Fruit fly (Drosophila melanogaster) whole organism, embryonic: Measurements from ENCODE around the gene CG11679.
A peak's percentile ranks its signal among the peaks of the same experiment; 100 is the strongest.

Source experiments
- Blimp-1 ChIP-seq: fragments of 200-800 bp; sonication (Bioruptor generic); optimal IDR thresholded peaks from 3 replicates; lab custom pipeline; 2018; ENCODE audit warnings: missing biosample characterization, missing genetic modification characterization, mild to moderate bottlenecking, moderate library complexity, missing genetic modification reagents
- BtbVII ChIP-seq: fragments of 200-800 bp; sonication (Bioruptor generic); optimal IDR thresholded peaks from 3 replicates; lab custom pipeline; 2017; ENCODE audit warnings: missing biosample characterization, mild to moderate bottlenecking, missing genetic modification characterization
- CG10543 ChIP-seq: fragments of 200-800 bp; sonication (Bioruptor generic); optimal IDR thresholded peaks from 3 replicates; lab custom pipeline; 2017; ENCODE audit warnings: missing biosample characterization, mild to moderate bottlenecking, missing genetic modification characterization, moderate library complexity
- CG10565 ChIP-seq: fragments of 200-800 bp; sonication (Bioruptor generic); optimal IDR thresholded peaks from 3 replicates; lab custom pipeline; 2016; ENCODE audit warnings: missing biosample characterization, mild to moderate bottlenecking, missing genetic modification characterization
- CG11085 ChIP-seq: fragments of 200-800 bp; sonication (Bioruptor generic); IDR thresholded peaks from 2 replicates; pipeline ENCODE4 v1.3.6; 2022; ENCODE audit warnings: missing biosample characterization, missing genetic modification characterization
- CG12155 ChIP-seq: fragments of 200-800 bp; sonication (Bioruptor generic); optimal IDR thresholded peaks from 3 replicates; lab custom pipeline; 2016; ENCODE audit warnings: missing biosample characterization, missing genetic modification characterization
- CG12299 ChIP-seq: fragments of 200-800 bp; sonication (Bioruptor generic); optimal IDR thresholded peaks from 2 replicates; lab custom pipeline; 2018; ENCODE audit warnings: missing biosample characterization, mild to moderate bottlenecking, missing genetic modification characterization
- CG12942 ChIP-seq: fragments of 200-800 bp; sonication (Bioruptor generic); optimal IDR thresholded peaks from 3 replicates; lab custom pipeline; 2016; ENCODE audit warnings: missing biosample characterization, missing genetic modification characterization
- CG14050 ChIP-seq: fragments of 200-800 bp; sonication (Bioruptor generic); IDR thresholded peaks from 3 replicates; pipeline ENCODE4 v1.3.6; 2022; ENCODE audit warnings: missing biosample characterization, missing genetic modification characterization
- CG14965 ChIP-seq: fragments of 200-800 bp; sonication (Bioruptor generic); optimal IDR thresholded peaks from 2 replicates; lab custom pipeline; 2016; ENCODE audit warnings: missing biosample characterization, missing genetic modification characterization, borderline replicate concordance
- CG30020 ChIP-seq: fragments of 200-800 bp; optimal IDR thresholded peaks from 2 replicates; lab custom pipeline; 2019; ENCODE audit warnings: missing biosample characterization, mild to moderate bottlenecking, missing genetic modification characterization, moderate library complexity
- CG3726 ChIP-seq: fragments of 200-800 bp; sonication (Bioruptor generic); IDR thresholded peaks from 3 replicates; pipeline ENCODE4, ENCODE4 v1.3.6; 2022; ENCODE audit warnings: missing biosample characterization, missing genetic modification characterization
- CG4360 ChIP-seq: fragments of 200-800 bp; sonication (Bioruptor generic); IDR thresholded peaks from 2 replicates; pipeline ENCODE4 v1.3.6; 2022; ENCODE audit warnings: missing biosample characterization, missing genetic modification characterization
- CG6813 ChIP-seq: fragments of 200-800 bp; sonication (Bioruptor generic); optimal IDR thresholded peaks from 2 replicates; lab custom pipeline; 2017; ENCODE audit warnings: missing biosample characterization, missing genetic modification characterization, mild to moderate bottlenecking, moderate library complexity, missing genetic modification reagents
- CG8089 ChIP-seq: fragments of 200-800 bp; sonication (Bioruptor generic); optimal IDR thresholded peaks from 3 replicates; lab custom pipeline; 2016; ENCODE audit warnings: missing biosample characterization, missing genetic modification characterization
- CG8478 ChIP-seq: fragments of >200 bp; optimal IDR thresholded peaks from 2 replicates; lab custom pipeline; 2018
- CG9817 ChIP-seq: fragments of 200-800 bp; sonication (Bioruptor generic); optimal IDR thresholded peaks from 2 replicates; lab custom pipeline; 2018; ENCODE audit warnings: missing biosample characterization, mild to moderate bottlenecking, missing genetic modification characterization, moderate library complexity
- CoRest ChIP-seq: fragments of 200-800 bp; sonication (Bioruptor generic); optimal IDR thresholded peaks from 3 replicates; lab custom pipeline; 2018; ENCODE audit warnings: missing biosample characterization, mild to moderate bottlenecking, missing genetic modification characterization, moderate library complexity
- Ets97D ChIP-seq: fragments of 200-800 bp; sonication (Bioruptor generic); optimal IDR thresholded peaks from 3 replicates; lab custom pipeline; 2016; ENCODE audit warnings: missing biosample characterization, missing genetic modification characterization
- Fer3 ChIP-seq: fragments of 200-800 bp; sonication (Bioruptor generic); optimal IDR thresholded peaks from 2 replicates; lab custom pipeline; 2018; ENCODE audit warnings: missing biosample characterization, mild to moderate bottlenecking, missing genetic modification characterization, moderate library complexity
- HLHmδ ChIP-seq: fragments of 200-800 bp; sonication (Bioruptor generic); optimal IDR thresholded peaks from 2 replicates; lab custom pipeline; 2018; ENCODE audit warnings: missing biosample characterization, mild to moderate bottlenecking, missing genetic modification characterization, moderate library complexity
- Hr3 ChIP-seq: fragments of 200-800 bp; sonication (Bioruptor generic); optimal IDR thresholded peaks from 3 replicates; lab custom pipeline; 2016; ENCODE audit warnings: missing biosample characterization, missing genetic modification characterization
- MTF-1 ChIP-seq: fragments of 200-800 bp; sonication (Bioruptor generic); optimal IDR thresholded peaks from 2 replicates; lab custom pipeline; 2018; ENCODE audit warnings: missing biosample characterization, mild to moderate bottlenecking, missing genetic modification characterization, borderline replicate concordance
- Mrtf ChIP-seq: fragments of 200-800 bp; sonication (Bioruptor generic); IDR thresholded peaks from 3 replicates; pipeline ENCODE4 v1.3.6; 2022; ENCODE audit warnings: missing biosample characterization, missing genetic modification characterization
- NFAT ChIP-seq: fragments of 200-800 bp; sonication (Bioruptor generic); IDR thresholded peaks from 2 replicates; pipeline ENCODE4 v1.3.6; 2022; ENCODE audit warnings: missing biosample characterization, missing genetic modification characterization
- Stat92E ChIP-seq, 3 experiments: fragments of >200 bp in 2 of 3; fragments of 200-800 bp in 1 of 3; sonication (Bioruptor generic) in 1 of 3; optimal IDR thresholded peaks; 2 replicates each; lab custom pipeline; 2017 to 2019; ENCODE audit warnings: missing biosample characterization in 3 of 3, missing genetic modification characterization in 3 of 3, mild to moderate bottlenecking in 1 of 3, moderate library complexity in 1 of 3
- TFAM ChIP-seq: fragments of 200-800 bp; sonication (Bioruptor generic); optimal IDR thresholded peaks from 2 replicates; lab custom pipeline; 2017; ENCODE audit warnings: missing biosample characterization, missing genetic modification characterization, inconsistent platforms
- Tbp ChIP-seq: fragments of >200 bp; optimal IDR thresholded peaks from 2 replicates; lab custom pipeline; 2018; ENCODE audit warnings: missing biosample characterization, missing genetic modification characterization
- YL-1 ChIP-seq: fragments of 200-800 bp; sonication (Bioruptor generic); optimal IDR thresholded peaks from 3 replicates; lab custom pipeline; 2017; ENCODE audit warnings: missing biosample characterization, mild to moderate bottlenecking, missing genetic modification characterization
- bcd ChIP-seq: fragments of 200-800 bp; sonication (Bioruptor generic); optimal IDR thresholded peaks from 2 replicates; lab custom pipeline; 2017; ENCODE audit warnings: missing biosample characterization, mild to moderate bottlenecking, missing genetic modification characterization
- chm ChIP-seq: fragments of 200-800 bp; sonication (Bioruptor generic); IDR thresholded peaks from 2 replicates; pipeline ENCODE4 v1.3.6; 2022; ENCODE audit warnings: missing biosample characterization, missing genetic modification characterization
- dan ChIP-seq: fragments of 200-800 bp; sonication (Bioruptor generic); IDR thresholded peaks from 2 replicates; pipeline ENCODE4 v1.3.6; 2022; ENCODE audit warnings: missing biosample characterization, missing genetic modification characterization
- dmrt11E ChIP-seq: fragments of 200-800 bp; sonication (Bioruptor generic); optimal IDR thresholded peaks from 3 replicates; lab custom pipeline; 2018; ENCODE audit warnings: missing biosample characterization, mild to moderate bottlenecking, missing genetic modification characterization, moderate library complexity
- esg ChIP-seq: fragments of 200-800 bp; sonication (Bioruptor generic); conservative IDR thresholded peaks from 2 replicates; pipeline ENCODE4 v1.3.6; 2022; ENCODE audit warnings: missing biosample characterization, missing genetic modification characterization
- fd102C ChIP-seq: fragments of 200-800 bp; sonication (Bioruptor generic); optimal IDR thresholded peaks from 2 replicates; lab custom pipeline; 2018; ENCODE audit warnings: missing biosample characterization, mild to moderate bottlenecking, missing genetic modification characterization, moderate library complexity
- fu2 ChIP-seq: fragments of 200-800 bp; sonication (Bioruptor generic); optimal IDR thresholded peaks from 2 replicates; lab custom pipeline; 2016; ENCODE audit warnings: missing biosample characterization, missing genetic modification characterization
- grn ChIP-seq: fragments of 200-800 bp; sonication (Bioruptor generic); optimal IDR thresholded peaks from 3 replicates; lab custom pipeline; 2017; ENCODE audit warnings: missing biosample characterization, missing genetic modification characterization
- gt ChIP-seq: fragments of 200-800 bp; sonication (Bioruptor generic); IDR thresholded peaks from 2 replicates; pipeline ENCODE4 v1.3.6; 2022; ENCODE audit warnings: missing biosample characterization, missing genetic modification characterization
- insv ChIP-seq, 2 experiments: fragments of 200-800 bp; sonication (Bioruptor generic); optimal IDR thresholded peaks; 3 replicates each; lab custom pipeline; 2016 to 2018; ENCODE audit warnings: missing biosample characterization in 2 of 2, missing genetic modification characterization in 2 of 2
- lmd ChIP-seq: fragments of 200-800 bp; sonication (Bioruptor generic); IDR thresholded peaks from 2 replicates; pipeline ENCODE4 v1.3.6; 2022; ENCODE audit warnings: missing biosample characterization, missing genetic modification characterization
- maf-S ChIP-seq: fragments of 200-800 bp; sonication (Bioruptor generic); optimal IDR thresholded peaks from 2 replicates; lab custom pipeline; 2016; ENCODE audit warnings: missing biosample characterization, missing genetic modification characterization
- mld ChIP-seq: fragments of 200-800 bp; sonication (Bioruptor generic); IDR thresholded peaks from 3 replicates; pipeline ENCODE4 v1.3.6; 2022; ENCODE audit warnings: missing biosample characterization, missing genetic modification characterization; ENCODE audit not compliant: partially characterized antibody
- p53 ChIP-seq: fragments of 200-800 bp; sonication (Bioruptor generic); optimal IDR thresholded peaks from 2 replicates; lab custom pipeline; 2016; ENCODE audit warnings: missing biosample characterization, missing genetic modification characterization
- peb ChIP-seq: fragments of 200-800 bp; sonication (Bioruptor generic); IDR thresholded peaks from 2 replicates; pipeline ENCODE4 v1.3.6; 2022; ENCODE audit warnings: missing biosample characterization, missing genetic modification characterization
- rib ChIP-seq: fragments of 200-800 bp; sonication (Bioruptor generic); IDR thresholded peaks from 2 replicates; pipeline ENCODE4 v1.3.6; 2022; ENCODE audit warnings: missing biosample characterization, missing genetic modification characterization
- sr ChIP-seq: fragments of 200-800 bp; sonication (Bioruptor generic); IDR thresholded peaks from 3 replicates; pipeline ENCODE4 v1.3.6; 2022; ENCODE audit warnings: missing biosample characterization, missing genetic modification characterization
- stwl ChIP-seq: fragments of 200-800 bp; sonication (Bioruptor generic); optimal IDR thresholded peaks from 3 replicates; lab custom pipeline; 2018; ENCODE audit warnings: missing biosample characterization, mild to moderate bottlenecking, missing genetic modification characterization, moderate library complexity
- twi ChIP-seq: fragments of 200-800 bp; optimal IDR thresholded peaks from 2 replicates; lab custom pipeline; 2019; ENCODE audit warnings: missing biosample characterization, mild to moderate bottlenecking, missing genetic modification characterization, moderate library complexity
- vnd ChIP-seq: fragments of 200-800 bp; sonication (Bioruptor generic); IDR thresholded peaks from 3 replicates; pipeline ENCODE4 v1.3.6; 2022; ENCODE audit warnings: missing biosample characterization, missing genetic modification characterization; ENCODE audit not compliant: partially characterized antibody
- wor ChIP-seq: fragments of 200-800 bp; sonication (Bioruptor generic); IDR thresholded peaks from 2 replicates; pipeline ENCODE4 v1.3.6; 2022; ENCODE audit warnings: missing biosample characterization, missing genetic modification characterization
- zen2 ChIP-seq: fragments of 200-800 bp; sonication (Bioruptor generic); IDR thresholded peaks from 3 replicates; pipeline ENCODE4 v1.3.6; 2022; ENCODE audit warnings: missing biosample characterization, missing genetic modification characterization; ENCODE audit not compliant: partially characterized antibody

The CG11679 gene

DNA sequence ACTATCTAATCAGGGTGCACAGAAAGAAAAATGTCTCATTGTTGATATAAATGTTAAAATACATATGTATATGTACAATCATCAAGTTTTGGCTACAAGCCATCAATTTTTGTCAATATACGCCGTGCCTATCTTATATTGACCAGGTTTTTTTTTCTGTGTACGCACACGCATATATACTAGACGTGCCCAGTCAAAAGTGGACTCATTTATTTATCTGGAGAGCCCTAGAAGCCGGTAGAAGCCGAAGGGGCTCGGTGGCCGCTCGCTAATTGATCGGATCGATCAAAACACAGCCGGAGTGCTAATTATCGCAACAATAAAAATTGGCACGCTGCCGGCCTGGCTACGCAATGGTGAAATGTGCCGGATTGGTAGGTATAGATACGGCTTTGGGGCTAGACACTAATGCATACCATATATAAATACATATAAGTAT lies 1.6 kb upstream of the CG11679 start (continued):
- TF ChIP-seq TFAM (GFP tag; lab: Kevin White, UChicago) (no peak), sr (no peak), CG6813 (peak; percentile 37), YL-1 (GFP tag; lab: Kevin White, UChicago) (no peak), CG3726 (GFP tag; lab: Robert Waterston, UW) (0 out of 3 replicates have a peak, but pooled peaks have one; percentile 13), CG12299 (tag; lab: Kevin White, UChicago) (peak; percentile 32), Fer3 (peak; percentile 87), Ets97D (GFP tag; lab: Kevin White, UChicago) (no peak), CG14050 (GFP tag; lab: Robert Waterston, UW) (peak; percentile 35; the same call in 1 of the 3 replicates), CG4360 (GFP tag; lab: Robert Waterston, UW) (no peak), HLHmδ (GFP tag; lab: Kevin White, UChicago) (no peak), esg (peak; percentile 50), BtbVII (GFP tag; lab: Kevin White, UChicago) (peak; percentile 48), stwl (tag; lab: Kevin White, UChicago) (no peak), CG9817 (tag; lab: Kevin White, UChicago) (peak; percentile 69), insv (GFP tag; optimal IDR thresholded peaks at IDR 0.05; lab: Kevin White, UChicago) (peak in 1 of 2 experiments; percentile 27), CG8478 (lab: Kevin White, UChicago) (no peak), gt (GFP tag; lab: Robert Waterston, UW) (no peak), rib (peak; percentile 81), CG14965 (GFP tag; lab: Kevin White, UChicago) (no peak), peb (GFP tag; lab: Robert Waterston, UW) (no peak), Blimp-1 (GFP tag; lab: Kevin White, UChicago) (peak; percentile 48), Tbp (GFP tag; lab: Kevin White, UChicago) (no peak), fd102C (GFP tag; lab: Kevin White, UChicago) (no peak), CG11085 (GFP tag; lab: Robert Waterston, UW) (peak; percentile 74), CG30020 (tag; lab: Kevin White, UChicago) (no peak), Hr3 (GFP tag; lab: Kevin White, UChicago) (peak; percentile 41), twi (tag; lab: Kevin White, UChicago) (no peak), CG10543 (GFP tag; lab: Kevin White, UChicago) (peak; percentile 80), lmd (peak; percentile 71; the same call in 1 of the 2 replicates), grn (GFP tag; lab: Kevin White, UChicago) (peak; percentile 35), bcd (GFP tag; lab: Kevin White, UChicago) (peak; percentile 60), fu2 (GFP tag; lab: Kevin White, UChicago) (peak; percentile 37), p53 (no peak), maf-S (peak; percentile 44), CoRest (tag; lab: Kevin White, UChicago) (peak; percentile 71), CG12155 (GFP tag; lab: Kevin White, UChicago) (peak; percentile 41), dmrt11E (tag; lab: Kevin White, UChicago) (peak; percentile 38), mld (GFP tag; lab: Robert Waterston, UW) (no peak), CG8089 (GFP tag; lab: Kevin White, UChicago) (no peak), Mrtf (GFP tag; lab: Robert Waterston, UW) (peak; percentile 61; the same call in 1 of the 3 replicates), vnd (GFP tag; lab: Robert Waterston, UW) (no peak), CG10565 (GFP tag; lab: Kevin White, UChicago) (no peak), chm (GFP tag; lab: Robert Waterston, UW) (peak; percentile 62; the same call in 1 of the 2 replicates), dan (GFP tag; lab: Robert Waterston, UW) (no peak), CG12942 (GFP tag; lab: Kevin White, UChicago) (peak; percentile 30), MTF-1 (peak; percentile 7), Stat92E (GFP tag; optimal IDR thresholded peaks at IDR 0.05; lab: Kevin White, UChicago) (no peak), zen2 (GFP tag; lab: Robert Waterston, UW) (no peak), NFAT (GFP tag; lab: Robert Waterston, UW) (peak; percentile 72), wor (no peak)
